Fruit fly (Drosophila melanogaster) whole organism, embryonic: ENCODE data around the gene CG32573.
A peak's percentile ranks its signal among the peaks of the same experiment; 100 is the strongest.

Experiments used
- CG10366 ChIP-seq: fragments of 200-800 bp; sonication (Bioruptor generic); IDR thresholded peaks from 2 replicates; pipeline ENCODE4 v1.3.6; 2022; ENCODE audit warnings: missing biosample characterization, missing genetic modification characterization
- CG12299 ChIP-seq: fragments of 200-800 bp; sonication (Bioruptor generic); optimal IDR thresholded peaks from 2 replicates; lab custom pipeline; 2018; ENCODE audit warnings: missing biosample characterization, mild to moderate bottlenecking, missing genetic modification characterization
- CG12744 ChIP-seq: fragments of 200-800 bp; sonication (Bioruptor generic); optimal IDR thresholded peaks from 2 replicates; lab custom pipeline; 2016; ENCODE audit warnings: missing biosample characterization, missing genetic modification characterization
- CG14441 ChIP-seq: fragments of 200-800 bp; sonication (Bioruptor generic); IDR thresholded peaks from 2 replicates; pipeline ENCODE4 v1.3.6; 2022; ENCODE audit warnings: missing biosample characterization, missing genetic modification characterization
- CG15073 ChIP-seq: fragments of 200-800 bp; sonication (Bioruptor generic); optimal IDR thresholded peaks from 2 replicates; lab custom pipeline; 2016; ENCODE audit warnings: missing biosample characterization, missing genetic modification characterization
- CG15269 ChIP-seq: fragments of 200-800 bp; sonication (Bioruptor generic); optimal IDR thresholded peaks from 2 replicates; lab custom pipeline; 2018; ENCODE audit warnings: missing biosample characterization, mild to moderate bottlenecking, missing genetic modification characterization, moderate library complexity
- CG31388 ChIP-seq: fragments of 200-800 bp; sonication (Bioruptor generic); optimal IDR thresholded peaks from 2 replicates; lab custom pipeline; 2016; ENCODE audit warnings: missing biosample characterization, missing genetic modification characterization
- CG34224 ChIP-seq: fragments of 200-800 bp; sonication (Bioruptor generic); IDR thresholded peaks from 3 replicates; pipeline ENCODE4 v1.3.6; 2022; ENCODE audit warnings: missing biosample characterization, missing genetic modification characterization; ENCODE audit not compliant: partially characterized antibody
- CG42726 ChIP-seq: fragments of 200-800 bp; sonication (Bioruptor generic); IDR thresholded peaks from 2 replicates; pipeline ENCODE4 v1.3.6; 2022; ENCODE audit warnings: missing biosample characterization, missing genetic modification characterization; ENCODE audit not compliant: partially characterized antibody
- CG4617 ChIP-seq: fragments of 200-800 bp; sonication (Bioruptor generic); optimal IDR thresholded peaks from 3 replicates; lab custom pipeline; 2016; ENCODE audit warnings: missing biosample characterization, missing genetic modification characterization, borderline replicate concordance
- CG6791 ChIP-seq: fragments of 200-800 bp; sonication (Bioruptor generic); IDR thresholded peaks from 3 replicates; pipeline ENCODE4 v1.3.6; 2022; ENCODE audit warnings: missing biosample characterization, missing genetic modification characterization; ENCODE audit not compliant: partially characterized antibody
- CG7357 ChIP-seq: fragments of 200-800 bp; sonication (Bioruptor generic); IDR thresholded peaks from 3 replicates; pipeline ENCODE4 v1.3.6; 2022; ENCODE audit warnings: missing biosample characterization, missing genetic modification characterization
- CG8388 ChIP-seq: fragments of 200-800 bp; sonication (Bioruptor generic); optimal IDR thresholded peaks from 2 replicates; lab custom pipeline; 2019; ENCODE audit warnings: missing biosample characterization, mild to moderate bottlenecking, missing genetic modification characterization, moderate library complexity
- CG8478 ChIP-seq: fragments of >200 bp; optimal IDR thresholded peaks from 2 replicates; lab custom pipeline; 2018
- CG8944 ChIP-seq: fragments of 200-800 bp; sonication (Bioruptor generic); optimal IDR thresholded peaks from 3 replicates; lab custom pipeline; 2016; ENCODE audit warnings: missing biosample characterization, missing genetic modification characterization
- CG9932 ChIP-seq: fragments of 200-800 bp; sonication (Bioruptor generic); IDR thresholded peaks from 2 replicates; pipeline ENCODE4 v1.3.6; 2022; ENCODE audit warnings: missing biosample characterization, missing genetic modification characterization
- Dbx ChIP-seq: fragments of 200-800 bp; sonication (Bioruptor generic); IDR thresholded peaks from 3 replicates; pipeline ENCODE4 v1.3.6; 2022; ENCODE audit warnings: missing biosample characterization, missing genetic modification characterization
- Deaf1 ChIP-seq: fragments of 200-800 bp; optimal IDR thresholded peaks from 3 replicates; lab custom pipeline; 2019; ENCODE audit warnings: missing biosample characterization, mild to moderate bottlenecking, missing genetic modification characterization, moderate library complexity
- HLH4C ChIP-seq: fragments of 200-800 bp; sonication (Bioruptor generic); IDR thresholded peaks from 3 replicates; pipeline ENCODE4 v1.3.6; 2022; ENCODE audit warnings: missing biosample characterization, missing genetic modification characterization; ENCODE audit not compliant: partially characterized antibody
- Hand ChIP-seq: fragments of 200-800 bp; sonication (Bioruptor generic); optimal IDR thresholded peaks from 2 replicates; lab custom pipeline; 2017; ENCODE audit warnings: mild to moderate bottlenecking, missing biosample characterization, missing genetic modification reagents, missing genetic modification characterization
- Hr78 ChIP-seq, 2 experiments: fragments of 200-800 bp in 1 of 2; fragments of >200 bp in 1 of 2; sonication (Bioruptor generic) in 1 of 2; optimal IDR thresholded peaks; 2 replicates each; lab custom pipeline; 2017 to 2019; ENCODE audit warnings: missing biosample characterization in 2 of 2, missing genetic modification characterization in 2 of 2, mild to moderate bottlenecking in 1 of 2, moderate library complexity in 1 of 2
- Lpt ChIP-seq: fragments of >200 bp; optimal IDR thresholded peaks from 2 replicates; lab custom pipeline; 2018; ENCODE audit warnings: missing biosample characterization, missing genetic modification characterization
- Max ChIP-seq: fragments of 200-800 bp; sonication (Bioruptor generic); optimal IDR thresholded peaks from 2 replicates; lab custom pipeline; 2016; ENCODE audit warnings: missing biosample characterization, mild to moderate bottlenecking, missing genetic modification characterization
- NK7.1 ChIP-seq: fragments of 200-800 bp; sonication (Bioruptor generic); optimal IDR thresholded peaks from 3 replicates; lab custom pipeline; 2016; ENCODE audit warnings: missing biosample characterization, missing genetic modification characterization
- Opbp ChIP-seq: fragments of 200-800 bp; sonication (Bioruptor generic); IDR thresholded peaks from 3 replicates; pipeline ENCODE4 v1.3.6; 2022; ENCODE audit warnings: missing biosample characterization, missing genetic modification characterization; ENCODE audit not compliant: partially characterized antibody
- Ravus ChIP-seq: fragments of 200-800 bp; sonication (Bioruptor generic); IDR thresholded peaks from 2 replicates; pipeline ENCODE4 v1.3.6; 2022; ENCODE audit warnings: missing biosample characterization, missing genetic modification characterization
- Sox100B ChIP-seq: fragments of 200-800 bp; sonication (Bioruptor generic); optimal IDR thresholded peaks from 3 replicates; lab custom pipeline; 2018; ENCODE audit warnings: missing biosample characterization, mild to moderate bottlenecking, missing genetic modification characterization
- Spps ChIP-seq: fragments of 200-800 bp; sonication (Bioruptor generic); optimal IDR thresholded peaks from 2 replicates; lab custom pipeline; 2018; ENCODE audit warnings: missing biosample characterization, mild to moderate bottlenecking, missing genetic modification characterization
- chif ChIP-seq, 2 experiments: fragments of 200-800 bp; sonication (Bioruptor generic); optimal IDR thresholded peaks; 3 replicates each; lab custom pipeline; 2016; ENCODE audit warnings: missing biosample characterization in 2 of 2, missing genetic modification characterization in 2 of 2
- chm ChIP-seq: fragments of 200-800 bp; sonication (Bioruptor generic); IDR thresholded peaks from 2 replicates; pipeline ENCODE4 v1.3.6; 2022; ENCODE audit warnings: missing biosample characterization, missing genetic modification characterization
- croc ChIP-seq: fragments of 200-800 bp; sonication (Bioruptor generic); conservative IDR thresholded peaks from 3 replicates; pipeline ENCODE4 v1.3.6; 2022; ENCODE audit warnings: missing biosample characterization, missing genetic modification characterization
- disco-r ChIP-seq: fragments of 200-800 bp; sonication (Bioruptor generic); optimal IDR thresholded peaks from 2 replicates; lab custom pipeline; 2016; ENCODE audit warnings: missing biosample characterization, missing genetic modification characterization
- dmrt11E ChIP-seq: fragments of 200-800 bp; sonication (Bioruptor generic); optimal IDR thresholded peaks from 3 replicates; lab custom pipeline; 2018; ENCODE audit warnings: missing biosample characterization, mild to moderate bottlenecking, missing genetic modification characterization, moderate library complexity
- ems ChIP-seq: fragments of 200-800 bp; sonication (Bioruptor generic); optimal IDR thresholded peaks from 3 replicates; lab custom pipeline; 2016; ENCODE audit warnings: missing biosample characterization, missing genetic modification characterization
- ewg ChIP-seq: fragments of 200-800 bp; sonication (Bioruptor generic); optimal IDR thresholded peaks from 3 replicates; lab custom pipeline; 2017; ENCODE audit warnings: mild to moderate bottlenecking, missing biosample characterization, missing genetic modification reagents, missing genetic modification characterization
- fd102C ChIP-seq: fragments of 200-800 bp; sonication (Bioruptor generic); optimal IDR thresholded peaks from 2 replicates; lab custom pipeline; 2018; ENCODE audit warnings: missing biosample characterization, mild to moderate bottlenecking, missing genetic modification characterization, moderate library complexity
- fru ChIP-seq: fragments of >200 bp; optimal IDR thresholded peaks from 2 replicates; lab custom pipeline; 2017
- gfzf ChIP-seq: fragments of 200-800 bp; sonication (Bioruptor generic); optimal IDR thresholded peaks from 2 replicates; lab custom pipeline; 2016; ENCODE audit warnings: missing biosample characterization, mild to moderate bottlenecking, missing genetic modification characterization, moderate library complexity
- grau ChIP-seq: fragments of 200-800 bp; optimal IDR thresholded peaks from 3 replicates; lab custom pipeline; 2019; ENCODE audit warnings: missing biosample characterization, mild to moderate bottlenecking, missing genetic modification characterization, moderate library complexity
- hb ChIP-seq: fragments of 200-800 bp; sonication (Bioruptor generic); IDR thresholded peaks from 3 replicates; pipeline ENCODE4 v1.3.6; 2022; ENCODE audit warnings: missing biosample characterization, missing genetic modification characterization; ENCODE audit not compliant: partially characterized antibody
- maf-S ChIP-seq: fragments of 200-800 bp; sonication (Bioruptor generic); optimal IDR thresholded peaks from 2 replicates; lab custom pipeline; 2016; ENCODE audit warnings: missing biosample characterization, missing genetic modification characterization
- pho ChIP-seq: fragments of 200-800 bp; sonication (Bioruptor generic); optimal IDR thresholded peaks from 2 replicates; lab custom pipeline; 2016; ENCODE audit warnings: missing biosample characterization, missing genetic modification characterization
- pum ChIP-seq: fragments of 200-800 bp; sonication (Bioruptor generic); optimal IDR thresholded peaks from 2 replicates; lab custom pipeline; 2016; ENCODE audit warnings: missing biosample characterization, missing genetic modification characterization
- ranshi ChIP-seq: fragments of 200-800 bp; sonication (Bioruptor generic); IDR thresholded peaks from 2 replicates; pipeline ENCODE4 v1.3.6; 2022; ENCODE audit warnings: missing biosample characterization, missing genetic modification characterization
- rib ChIP-seq: fragments of 200-800 bp; sonication (Bioruptor generic); IDR thresholded peaks from 2 replicates; pipeline ENCODE4 v1.3.6; 2022; ENCODE audit warnings: missing biosample characterization, missing genetic modification characterization
- scrt ChIP-seq: fragments of 200-800 bp; sonication (Bioruptor generic); optimal IDR thresholded peaks from 2 replicates; lab custom pipeline; 2018; ENCODE audit warnings: missing biosample characterization, mild to moderate bottlenecking, missing genetic modification characterization, moderate library complexity
- sd ChIP-seq: fragments of 200-800 bp; sonication (Bioruptor generic); optimal IDR thresholded peaks from 3 replicates; lab custom pipeline; 2018; ENCODE audit warnings: missing biosample characterization, mild to moderate bottlenecking, missing genetic modification characterization, moderate library complexity
- slbo ChIP-seq: fragments of 200-800 bp; sonication (Bioruptor generic); IDR thresholded peaks from 2 replicates; pipeline ENCODE4 v1.3.6; 2022; ENCODE audit warnings: missing biosample characterization, missing genetic modification characterization
- usp ChIP-seq: fragments of >200 bp; optimal IDR thresholded peaks from 2 replicates; lab custom pipeline; 2017; ENCODE audit warnings: missing biosample characterization, missing genetic modification characterization
- yki ChIP-seq: fragments of >200 bp; optimal IDR thresholded peaks from 3 replicates; lab custom pipeline; 2018
- zfh1 ChIP-seq: fragments of 200-800 bp; sonication (Bioruptor generic); IDR thresholded peaks from 3 replicates; pipeline ENCODE4 v1.3.6; 2022; ENCODE audit warnings: missing biosample characterization, missing genetic modification characterization

Gene CG32573

DNA sequence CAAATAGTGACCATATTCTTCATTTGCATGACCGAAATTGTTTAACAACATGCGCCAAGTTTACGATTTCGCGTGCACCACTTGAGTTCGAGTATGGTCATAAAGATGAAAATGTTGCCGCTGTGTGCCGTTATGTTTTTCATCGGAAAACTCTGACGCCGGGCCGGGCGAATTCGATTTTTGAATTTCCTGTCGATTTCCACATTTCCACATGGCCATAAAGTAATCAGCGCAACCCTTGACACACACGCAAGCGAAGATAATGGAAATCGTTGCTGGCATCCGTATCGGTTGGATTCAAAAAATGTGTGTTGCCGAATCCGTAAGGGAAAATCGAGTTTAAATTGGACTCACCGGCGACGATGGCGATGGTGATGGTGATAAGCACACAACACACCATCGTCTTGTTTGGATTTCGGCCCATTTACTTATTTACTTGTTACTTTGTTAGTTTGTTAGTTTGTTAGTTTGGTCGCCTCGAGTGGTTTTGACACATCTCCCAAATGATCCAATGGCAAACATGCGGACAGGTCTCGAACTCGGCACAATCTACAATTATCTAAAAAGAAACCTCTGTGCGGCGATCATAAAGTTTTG lies 6.5 kb upstream of the CG32573 start (continued):
- TF ChIP-seq CG7357 (no peak), CG12299 (no peak), dmrt11E (peak; percentile 68), CG42726 (no peak), CG8944 (no peak), slbo (GFP tag; lab: Robert Waterston, UW) (no peak), NK7.1 (no peak), CG10366 (GFP tag; lab: Robert Waterston, UW) (no peak; the same call in 1 of the 2 replicates), Hand (GFP tag; lab: Kevin White, UChicago) (no peak), gfzf (GFP tag; lab: Kevin White, UChicago) (no peak), usp (GFP tag; lab: Kevin White, UChicago) (no peak), CG31388 (GFP tag; lab: Kevin White, UChicago) (no peak), Max (no peak), grau (tag; lab: Kevin White, UChicago) (peak; percentile 2), CG15073 (GFP tag; lab: Kevin White, UChicago) (no peak), pho (GFP tag; lab: Kevin White, UChicago) (no peak), Lpt (GFP tag; lab: Kevin White, UChicago) (no peak), CG15269 (tag; lab: Kevin White, UChicago) (no peak), zfh1 (peak; percentile 34; the same call in 1 of the 3 replicates), CG6791 (no peak), yki (lab: Kevin White, UChicago) (no peak), fd102C (GFP tag; lab: Kevin White, UChicago) (peak; percentile 68), Dbx (GFP tag; lab: Robert Waterston, UW) (no peak), disco-r (GFP tag; lab: Kevin White, UChicago) (no peak), sd (tag; lab: Kevin White, UChicago) (peak; percentile 36), CG8388 (no peak), ems (GFP tag; lab: Kevin White, UChicago) (no peak), chm (peak; percentile 80), scrt (GFP tag; lab: Kevin White, UChicago) (no peak), Deaf1 (no peak), CG12744 (GFP tag; lab: Kevin White, UChicago) (no peak), CG4617 (GFP tag; lab: Kevin White, UChicago) (no peak), Spps (tag; lab: Kevin White, UChicago) (peak; percentile 16), Sox100B (GFP tag; lab: Kevin White, UChicago) (peak; percentile 45), CG14441 (GFP tag; lab: Robert Waterston, UW) (no peak), Opbp (GFP tag; lab: Robert Waterston, UW) (no peak), ranshi (GFP tag; lab: Robert Waterston, UW) (no peak; the same call in 1 of the 2 replicates), rib (GFP tag; lab: Robert Waterston, UW) (no peak), HLH4C (GFP tag; lab: Robert Waterston, UW) (no peak), ewg (GFP tag; lab: Kevin White, UChicago) (peak; percentile 45), fru (lab: Kevin White, UChicago) (no peak), CG8478 (lab: Kevin White, UChicago) (no peak), croc (GFP tag; lab: Robert Waterston, UW) (no peak), maf-S (GFP tag; lab: Kevin White, UChicago) (no peak), Ravus (GFP tag; lab: Robert Waterston, UW) (no peak), pum (GFP tag; lab: Kevin White, UChicago) (no peak), chif (GFP tag; optimal IDR thresholded peaks at IDR 0.05; lab: Kevin White, UChicago) (peak in 1 of 2 experiments; percentile 43), Hr78 (GFP tag; optimal IDR thresholded peaks at IDR 0.05; lab: Kevin White, UChicago) (peak in 1 of 2 experiments; percentile 72), CG34224 (GFP tag; lab: Robert Waterston, UW) (no peak), hb (no peak), CG9932 (GFP tag; lab: Robert Waterston, UW) (no peak)
